Worm (Caenorhabditis elegans) whole organism, L1 larva: ENCODE measurements around the gene suds-3.

Experiments
- C04F5.9 ChIP-seq: sonication (generic microtip); optimal IDR thresholded peaks from 2 replicates; lab custom pipeline; 2016; ENCODE audit warnings: missing genetic modification characterization, missing compliant biosample characterization
- C16A3.4 ChIP-seq: fragments of 150-350 bp; optimal IDR thresholded peaks from 2 replicates; lab custom pipeline; 2014; ENCODE audit warnings: missing biosample characterization, missing genetic modification characterization
- C34B4.2 ChIP-seq: sonication (generic microtip); optimal IDR thresholded peaks from 2 replicates; lab custom pipeline; 2017; ENCODE audit warnings: mild to moderate bottlenecking, missing genetic modification characterization, missing compliant biosample characterization
- F16B12.6 ChIP-seq: fragments of 150-350 bp; optimal IDR thresholded peaks from 2 replicates; lab custom pipeline; 2014; ENCODE audit warnings: missing biosample characterization, missing genetic modification characterization
- Y116A8C.19 ChIP-seq: sonication (generic microtip); optimal IDR thresholded peaks from 2 replicates; lab custom pipeline; 2016; ENCODE audit warnings: missing compliant biosample characterization, missing genetic modification characterization, borderline replicate concordance
- aha-1 ChIP-seq: fragments of 150-350 bp; optimal IDR thresholded peaks from 2 replicates; lab custom pipeline; 2014; ENCODE audit warnings: missing biosample characterization, missing genetic modification characterization
- ceh-8 ChIP-seq: fragments of 200-800 bp; sonication (Bioruptor generic); optimal IDR thresholded peaks from 2 replicates; lab custom pipeline; 2018; ENCODE audit warnings: mild to moderate bottlenecking, missing genetic modification characterization, moderate library complexity, missing compliant biosample characterization
- ceh-88 ChIP-seq: fragments of 200-800 bp; sonication (Bioruptor generic); IDR thresholded peaks from 2 replicates; pipeline ENCODE4 v1.3.6; 2022; ENCODE audit warnings: missing genetic modification characterization, missing compliant biosample characterization
- ceh-90 ChIP-seq: sonication (generic microtip); optimal IDR thresholded peaks from 2 replicates; lab custom pipeline; 2016; ENCODE audit warnings: missing genetic modification characterization, missing compliant biosample characterization
- dsc-1 ChIP-seq: sonication (generic microtip); optimal IDR thresholded peaks from 2 replicates; lab custom pipeline; 2016; ENCODE audit warnings: mild to moderate bottlenecking, missing genetic modification characterization, missing compliant biosample characterization
- efl-1 ChIP-seq, 4 experiments: fragments of 150-350 bp; optimal IDR thresholded peaks in 3 of 4; peaks in 1 of 4; 1 replicate in 1 of 4; 2 replicates in 3 of 4; lab custom pipeline; 2014; ENCODE audit warnings: missing biosample characterization in 2 of 4, missing genetic modification characterization in 2 of 4, missing genetic modification reagents in 2 of 4
- egl-27 ChIP-seq, 2 experiments: fragments of 150-350 bp in 1 of 2; sonication (generic microtip); optimal IDR thresholded peaks; 3 replicates each; lab custom pipeline; 2017 to 2018; ENCODE audit warnings: missing biosample characterization in 2 of 2, missing genetic modification characterization in 2 of 2, missing genetic modification reagents in 2 of 2
- elt-2 ChIP-seq: sonication (generic microtip); optimal IDR thresholded peaks from 2 replicates; lab custom pipeline; 2016; ENCODE audit warnings: missing genetic modification characterization, mild to moderate bottlenecking, inconsistent platforms, missing compliant biosample characterization, missing genetic modification reagents
- elt-3 ChIP-seq, 6 experiments: fragments of 150-350 bp in 1 of 6; sonication (generic microtip); optimal IDR thresholded peaks; 2 replicates each; lab custom pipeline; 2017 to 2018; ENCODE audit warnings: missing biosample characterization in 6 of 6, missing genetic modification characterization in 6 of 6, inconsistent platforms in 1 of 6
- ets-5 ChIP-seq: fragments of 200-800 bp; sonication (Bioruptor generic); IDR thresholded peaks from 2 replicates; pipeline ENCODE4 v1.3.6; 2022; ENCODE audit warnings: missing genetic modification characterization, missing compliant biosample characterization
- fkh-10 ChIP-seq: sonication (generic microtip); optimal IDR thresholded peaks from 2 replicates; lab custom pipeline; 2017; ENCODE audit warnings: missing biosample characterization, missing genetic modification reagents, missing genetic modification characterization
- fkh-8 ChIP-seq: sonication (generic microtip); optimal IDR thresholded peaks from 2 replicates; lab custom pipeline; 2016; ENCODE audit warnings: mild to moderate bottlenecking, missing genetic modification characterization, missing compliant biosample characterization
- hlh-17 ChIP-seq: fragments of 200-800 bp; sonication (Bioruptor generic); optimal IDR thresholded peaks from 2 replicates; lab custom pipeline; 2018; ENCODE audit warnings: missing genetic modification characterization, mild to moderate bottlenecking, missing compliant biosample characterization, moderate library complexity, borderline replicate concordance
- irx-1 ChIP-seq: sonication (generic microtip); optimal IDR thresholded peaks from 2 replicates; lab custom pipeline; 2016; ENCODE audit warnings: missing genetic modification characterization, missing compliant biosample characterization
- isw-1 ChIP-seq: fragments of 200-800 bp; sonication (Bioruptor generic); IDR thresholded peaks from 2 replicates; pipeline ENCODE4 v1.3.6; 2022; ENCODE audit warnings: missing genetic modification characterization, missing compliant biosample characterization
- lin-15B ChIP-seq: fragments of 150-350 bp; sonication (generic microtip); optimal IDR thresholded peaks from 3 replicates; lab custom pipeline; 2014; ENCODE audit warnings: missing biosample characterization, missing genetic modification characterization
- lin-39 ChIP-seq: fragments of 150-350 bp; optimal IDR thresholded peaks from 2 replicates; lab custom pipeline; 2014; ENCODE audit warnings: missing biosample characterization, missing genetic modification reagents, missing genetic modification characterization
- mdl-1 ChIP-seq, 2 experiments: fragments of 150-350 bp; optimal IDR thresholded peaks; 2 replicates each; lab custom pipeline; 2014 to 2017; ENCODE audit warnings: missing biosample characterization in 2 of 2, missing genetic modification characterization in 2 of 2, inconsistent platforms in 1 of 2
- mef-2 ChIP-seq: fragments of 150-350 bp; optimal IDR thresholded peaks from 2 replicates; lab custom pipeline; 2014; ENCODE audit warnings: missing biosample characterization, missing genetic modification characterization
- mep-1 ChIP-seq: fragments of 150-350 bp; optimal IDR thresholded peaks from 2 replicates; lab custom pipeline; 2014; ENCODE audit warnings: missing biosample characterization, missing genetic modification characterization
- nhr-11 ChIP-seq: fragments of 150-350 bp; optimal IDR thresholded peaks from 2 replicates; lab custom pipeline; 2014; ENCODE audit warnings: missing biosample characterization, missing genetic modification characterization
- nhr-19 ChIP-seq: fragments of 200-800 bp; sonication (Bioruptor generic); conservative IDR thresholded peaks from 2 replicates; pipeline ENCODE4 v1.3.6; 2022; ENCODE audit warnings: missing genetic modification characterization, missing compliant biosample characterization
- nhr-237 ChIP-seq: fragments of 150-350 bp; optimal IDR thresholded peaks from 2 replicates; lab custom pipeline; 2014; ENCODE audit warnings: missing biosample characterization, missing genetic modification characterization
- nhr-28 ChIP-seq: fragments of 150-350 bp; optimal IDR thresholded peaks from 2 replicates; lab custom pipeline; 2014; ENCODE audit warnings: missing biosample characterization, missing genetic modification characterization
- nhr-47 ChIP-seq: sonication (generic microtip); optimal IDR thresholded peaks from 2 replicates; lab custom pipeline; 2016; ENCODE audit warnings: mild to moderate bottlenecking, missing genetic modification characterization, moderate library complexity, missing compliant biosample characterization
- nhr-71 ChIP-seq: sonication (generic microtip); optimal IDR thresholded peaks from 2 replicates; lab custom pipeline; 2016; ENCODE audit warnings: mild to moderate bottlenecking, missing genetic modification characterization, moderate library complexity, missing compliant biosample characterization
- nhr-76 ChIP-seq: sonication (generic microtip); optimal IDR thresholded peaks from 2 replicates; lab custom pipeline; 2017; ENCODE audit warnings: missing biosample characterization, missing genetic modification characterization
- nhr-77 ChIP-seq: fragments of 150-350 bp; optimal IDR thresholded peaks from 2 replicates; lab custom pipeline; 2014; ENCODE audit warnings: missing biosample characterization, missing genetic modification characterization
- nhr-85 ChIP-seq: sonication (generic microtip); peaks from one replicate; lab custom pipeline; 2016; ENCODE audit warnings: missing genetic modification characterization, inconsistent platforms, missing compliant biosample characterization
- nhr-90 ChIP-seq: sonication (generic microtip); optimal IDR thresholded peaks from 2 replicates; lab custom pipeline; 2016; ENCODE audit warnings: mild to moderate bottlenecking, missing genetic modification characterization, missing compliant biosample characterization; ENCODE audit not compliant: poor library complexity
- pax-3 ChIP-seq: fragments of 200-800 bp; sonication (Bioruptor generic); optimal IDR thresholded peaks from 2 replicates; lab custom pipeline; 2018; ENCODE audit warnings: mild to moderate bottlenecking, missing genetic modification characterization, moderate library complexity, missing compliant biosample characterization
- pqm-1 ChIP-seq: sonication (generic microtip); optimal IDR thresholded peaks from 3 replicates; lab custom pipeline; 2017; ENCODE audit warnings: missing biosample characterization, missing genetic modification characterization
- rnt-1 ChIP-seq: sonication (generic microtip); optimal IDR thresholded peaks from 2 replicates; lab custom pipeline; 2016; ENCODE audit warnings: mild to moderate bottlenecking, missing genetic modification characterization, moderate library complexity, missing compliant biosample characterization
- skn-1 ChIP-seq: fragments of 150-350 bp; optimal IDR thresholded peaks from 2 replicates; lab custom pipeline; 2014; ENCODE audit warnings: missing biosample characterization, missing genetic modification characterization
- sox-4 ChIP-seq: sonication (generic microtip); optimal IDR thresholded peaks from 2 replicates; lab custom pipeline; 2016; ENCODE audit warnings: missing genetic modification characterization, missing compliant biosample characterization
- sptf-1 ChIP-seq: fragments of 150-350 bp; optimal IDR thresholded peaks from 2 replicates; lab custom pipeline; 2014; ENCODE audit warnings: missing biosample characterization, missing genetic modification characterization
- unc-130 ChIP-seq: fragments of 150-350 bp; optimal IDR thresholded peaks from 2 replicates; lab custom pipeline; 2017; ENCODE audit warnings: missing biosample characterization, missing genetic modification characterization, inconsistent platforms
- unc-30 ChIP-seq: sonication (generic microtip); optimal IDR thresholded peaks from 2 replicates; lab custom pipeline; 2017; ENCODE audit warnings: missing biosample characterization, missing genetic modification characterization
- unc-86 ChIP-seq: sonication (generic microtip); optimal IDR thresholded peaks from 2 replicates; lab custom pipeline; 2016; ENCODE audit warnings: missing genetic modification characterization, missing compliant biosample characterization
- vab-15 ChIP-seq: sonication (generic microtip); optimal IDR thresholded peaks from 2 replicates; lab custom pipeline; 2017; ENCODE audit warnings: missing genotype, mild to moderate bottlenecking, missing genetic modification characterization, missing compliant biosample characterization
- xbp-1 ChIP-seq: sonication (generic microtip); optimal IDR thresholded peaks from 2 replicates; lab custom pipeline; 2016; ENCODE audit warnings: missing genetic modification characterization, missing compliant biosample characterization
- zag-1 ChIP-seq: fragments of 150-350 bp; optimal IDR thresholded peaks from 2 replicates; lab custom pipeline; 2014; ENCODE audit warnings: missing biosample characterization, missing genetic modification characterization
- ztf-11 ChIP-seq, 2 experiments: sonication (generic microtip); optimal IDR thresholded peaks; 2 replicates each; lab custom pipeline; 2016 to 2017; ENCODE audit warnings: missing genetic modification characterization in 2 of 2, missing biosample characterization in 1 of 2, missing compliant biosample characterization in 1 of 2

The suds-3 gene

ce11 chrV:9970119-9970518 lies 39.3 kb downstream of the suds-3 start (continued):
- TF ChIP-seq vab-15 (tag; lab: Kevin White, UChicago) (no peak), pax-3 (peak; percentile 47), fkh-10 (GFP tag; lab: Kevin White, UChicago) (no peak), elt-2 (tag; lab: Kevin White, UChicago) (no peak), xbp-1 (peak; percentile 54), egl-27 (tag; optimal IDR thresholded peaks at IDR 0.05; lab: Kevin White, UChicago) (no peak), unc-30 (no peak), nhr-90 (peak; percentile 47), C16A3.4 (tag; lab: Kevin White, UChicago) (peak; percentile 54), aha-1 (tag; lab: Kevin White, UChicago) (no peak), lin-15B (tag; lab: Kevin White, UChicago) (peak; percentile 36), nhr-11 (tag; lab: Kevin White, UChicago) (no peak), Y116A8C.19 (tag; lab: Kevin White, UChicago) (no peak), C34B4.2 (tag; lab: Kevin White, UChicago) (no peak), sptf-1 (tag; lab: Kevin White, UChicago) (no peak), rnt-1 (peak; percentile 76), ets-5 (GFP tag; lab: Robert Waterston, UW) (no peak), nhr-237 (tag; lab: Kevin White, UChicago) (no peak), lin-39 (tag; lab: Kevin White, UChicago) (no peak), sox-4 (tag; lab: Kevin White, UChicago) (no peak), C04F5.9 (peak; percentile 22), irx-1 (tag; lab: Kevin White, UChicago) (peak; percentile 2), fkh-8 (peak; percentile 48), elt-3 (tag; optimal IDR thresholded peaks at IDR 0.05; lab: Kevin White, UChicago) (no peak), nhr-76 (tag; lab: Kevin White, UChicago) (no peak), ceh-90 (tag; lab: Kevin White, UChicago) (no peak), pqm-1 (tag; lab: Kevin White, UChicago) (no peak), zag-1 (tag; lab: Kevin White, UChicago) (no peak), mep-1 (peak; percentile 72), unc-86 (tag; lab: Kevin White, UChicago) (peak; percentile 55), ztf-11 (tag; optimal IDR thresholded peaks at IDR 0.05; lab: Kevin White, UChicago) (no peak), nhr-28 (tag; lab: Kevin White, UChicago) (no peak), F16B12.6 (tag; lab: Kevin White, UChicago) (peak; percentile 30), mef-2 (tag; lab: Kevin White, UChicago) (no peak), nhr-77 (tag; lab: Kevin White, UChicago) (peak; percentile 65), ceh-88 (0 out of 2 replicates have a peak, but pooled peaks have one; percentile 44), unc-130 (tag; lab: Kevin White, UChicago) (peak; percentile 77), nhr-47 (tag; lab: Kevin White, UChicago) (peak; percentile 69), dsc-1 (peak; percentile 63), skn-1 (tag; lab: Kevin White, UChicago) (peak; percentile 76), isw-1 (GFP tag; lab: Robert Waterston, UW) (no peak), nhr-85 (tag; lab: Kevin White, UChicago) (no peak), hlh-17 (no peak), mdl-1 (tag; optimal IDR thresholded peaks at IDR 0.05; lab: Kevin White, UChicago) (peak in 1 of 2 experiments; percentile 35), ceh-8 (GFP tag; lab: Kevin White, UChicago) (peak; percentile 17), nhr-19 (GFP tag; lab: Robert Waterston, UW) (peak; percentile 64), nhr-71 (tag; lab: Kevin White, UChicago) (peak; percentile 75), efl-1 (optimal IDR thresholded peaks at IDR 0.05; lab: Kevin White, UChicago) (peak; percentile 36 to 59), efl-1 (GFP tag; optimal IDR thresholded peaks at IDR 0.05 in 1 of 2; lab: Kevin White, UChicago) (peak; percentile 42 to 96)
